Fruit fly (Drosophila melanogaster) whole organism, adult: ENCODE results near the gene prage.

Experiments
- CG11617 ChIP-seq: fragments of 200-800 bp; sonication (Bioruptor generic); optimal IDR thresholded peaks from 2 replicates; lab custom pipeline; 2017; ENCODE audit warnings: mild to moderate bottlenecking, missing biosample characterization, missing genetic modification reagents, missing genetic modification characterization
- CG14711 ChIP-seq: fragments of 200-800 bp; sonication (Bioruptor generic); optimal IDR thresholded peaks from 2 replicates; lab custom pipeline; 2018; ENCODE audit warnings: missing biosample characterization, mild to moderate bottlenecking, missing genetic modification characterization, moderate library complexity
- CG1620 ChIP-seq: fragments of 200-800 bp; sonication (Bioruptor generic); optimal IDR thresholded peaks from 2 replicates; lab custom pipeline; 2016; ENCODE audit warnings: missing biosample characterization, missing genetic modification characterization
- CG5204 ChIP-seq: fragments of 200-800 bp; sonication (Bioruptor generic); optimal IDR thresholded peaks from 2 replicates; lab custom pipeline; 2016; ENCODE audit warnings: missing biosample characterization, missing genetic modification characterization
- Clk ChIP-seq: fragments of 200-800 bp; sonication (Bioruptor generic); optimal IDR thresholded peaks from 2 replicates; lab custom pipeline; 2017; ENCODE audit warnings: missing biosample characterization, missing genetic modification characterization
- Crg-1 ChIP-seq: fragments of 200-800 bp; sonication (Bioruptor generic); optimal IDR thresholded peaks from 2 replicates; lab custom pipeline; 2016; ENCODE audit warnings: missing biosample characterization, missing genetic modification characterization
- Hr96 ChIP-seq: fragments of 200-800 bp; sonication (Bioruptor generic); optimal IDR thresholded peaks from 2 replicates; lab custom pipeline; 2016; ENCODE audit warnings: missing biosample characterization, missing genetic modification characterization
- bab1 ChIP-seq: fragments of 200-800 bp; sonication (Bioruptor generic); optimal IDR thresholded peaks from 3 replicates; lab custom pipeline; 2019; ENCODE audit warnings: missing biosample characterization, mild to moderate bottlenecking, missing genetic modification characterization, moderate library complexity
- cic ChIP-seq: fragments of 200-800 bp; sonication (Bioruptor generic); optimal IDR thresholded peaks from 2 replicates; lab custom pipeline; 2017; ENCODE audit warnings: missing biosample characterization, mild to moderate bottlenecking, missing genetic modification characterization, moderate library complexity
- cnc ChIP-seq, 2 experiments: fragments of >200 bp; optimal IDR thresholded peaks; 2 replicates each; lab custom pipeline; 2017
- kay ChIP-seq: fragments of 200-800 bp; sonication (Bioruptor generic); peaks from one replicate; lab custom pipeline; 2016; ENCODE audit warnings: missing biosample characterization, missing genetic modification characterization, borderline replicate concordance
- ovo ChIP-seq: fragments of 200-800 bp; sonication (Bioruptor generic); optimal IDR thresholded peaks from 2 replicates; lab custom pipeline; 2016; ENCODE audit warnings: missing biosample characterization, missing genetic modification characterization
- pad ChIP-seq: fragments of 200-800 bp; sonication (Bioruptor generic); optimal IDR thresholded peaks from 3 replicates; lab custom pipeline; 2017; ENCODE audit warnings: missing biosample characterization, missing genetic modification characterization, mild to moderate bottlenecking, moderate library complexity, missing genetic modification reagents
- toe ChIP-seq: fragments of 200-800 bp; sonication (Bioruptor generic); optimal IDR thresholded peaks from 2 replicates; lab custom pipeline; 2016; ENCODE audit warnings: missing biosample characterization, missing genetic modification characterization

DNA sequence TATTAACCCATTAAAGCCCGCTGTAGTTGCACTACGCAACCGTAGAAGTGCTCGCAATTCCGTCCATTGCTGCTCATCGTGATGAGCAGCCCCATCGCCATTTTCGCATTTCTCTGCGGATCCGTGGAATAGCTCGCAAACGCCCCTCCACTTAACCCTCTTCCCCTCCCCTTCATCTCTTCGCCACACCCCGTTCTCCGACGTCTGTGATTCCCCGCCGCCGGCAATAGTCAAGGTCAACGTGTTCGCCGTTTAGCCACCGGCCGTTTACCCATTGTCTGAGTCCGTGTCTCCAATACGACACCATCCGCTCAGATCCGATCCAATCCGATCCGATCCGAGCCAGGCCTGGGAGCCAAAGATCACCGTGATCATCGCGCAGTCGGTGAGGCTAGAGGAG is 72.9 kb downstream of the prage start:
- TF ChIP-seq ovo (GFP tag; lab: Kevin White, UChicago) (no peak), CG1620 (no peak), CG11617 (no peak), pad (GFP tag; lab: Kevin White, UChicago) (no peak), bab1 (GFP tag; lab: Kevin White, UChicago) (no peak), kay (no peak), Hr96 (GFP tag; lab: Kevin White, UChicago) (no peak), cnc (optimal IDR thresholded peaks at IDR 0.05; lab: Kevin White, UChicago) (no peak), Clk (GFP tag; lab: Kevin White, UChicago) (no peak), CG5204 (GFP tag; lab: Kevin White, UChicago) (no peak), cic (no peak), CG14711 (tag; lab: Kevin White, UChicago) (no peak), toe (GFP tag; lab: Kevin White, UChicago) (no peak), Crg-1 (GFP tag; lab: Kevin White, UChicago) (no peak)
